Fruit fly (Drosophila melanogaster): ENCODE measurements around the gene vkg.

Gene vkg

DNA sequence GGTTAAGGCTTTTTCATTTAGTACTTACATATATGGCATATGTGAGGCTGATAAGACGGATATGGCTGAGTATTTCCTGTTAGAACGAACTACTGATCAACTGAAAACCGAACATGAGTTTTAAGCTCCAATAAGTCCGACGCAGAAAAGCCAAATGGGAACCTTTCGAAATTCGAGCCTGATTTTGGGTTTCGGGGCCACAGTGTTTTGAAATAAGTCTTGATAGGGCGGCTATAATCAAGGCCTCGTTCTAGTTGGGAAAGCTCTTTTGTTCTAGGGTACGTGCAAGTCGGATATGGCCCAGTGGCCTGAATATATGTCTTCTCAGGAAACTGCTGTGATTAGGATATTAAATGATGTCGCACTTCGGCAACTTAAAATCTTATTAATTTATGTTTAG, at the start of gene vkg:
Gene vkg (minus strand): TSS at position 101 of the 400 bp plus-strand sequence.
- TF ChIP-seq CG6163 (GFP tag; IDR thresholded peaks at IDR 0.05) (no peak), topi (GFP tag; optimal IDR thresholded peaks at IDR 0.05) (no peak), acj6 (GFP tag; optimal IDR thresholded peaks at IDR 0.05) (no peak), OdsH (GFP tag; optimal IDR thresholded peaks at IDR 0.05) (no peak), Sox102F (GFP tag; optimal IDR thresholded peaks at IDR 0.05) (no peak), pdm3 (GFP tag; optimal IDR thresholded peaks at IDR 0.05) (no peak), lz (GFP tag; optimal IDR thresholded peaks at IDR 0.05) (no peak), CG11294 (GFP tag; IDR thresholded peaks at IDR 0.05) (no peak), Sox15 (GFP tag; optimal IDR thresholded peaks at IDR 0.05) (no peak), Hr4 (GFP tag; optimal IDR thresholded peaks at IDR 0.05) (no peak), fd85E (GFP tag; optimal IDR thresholded peaks at IDR 0.05) (no peak), CG34406 (GFP tag; optimal IDR thresholded peaks at IDR 0.05) (no peak), Eip78C (GFP tag) (no peak), Smox (GFP tag; optimal IDR thresholded peaks at IDR 0.05) (no peak)

- TF ChIP-seq Smox (GFP tag; optimal IDR thresholded peaks at IDR 0.05), result no peak
- TF ChIP-seq Eip78C (GFP tag), result peak; percentile 26
These were observed 44.4 kb upstream of the vkg start for dm6 chr2L:5072357-5072756.

DNA sequence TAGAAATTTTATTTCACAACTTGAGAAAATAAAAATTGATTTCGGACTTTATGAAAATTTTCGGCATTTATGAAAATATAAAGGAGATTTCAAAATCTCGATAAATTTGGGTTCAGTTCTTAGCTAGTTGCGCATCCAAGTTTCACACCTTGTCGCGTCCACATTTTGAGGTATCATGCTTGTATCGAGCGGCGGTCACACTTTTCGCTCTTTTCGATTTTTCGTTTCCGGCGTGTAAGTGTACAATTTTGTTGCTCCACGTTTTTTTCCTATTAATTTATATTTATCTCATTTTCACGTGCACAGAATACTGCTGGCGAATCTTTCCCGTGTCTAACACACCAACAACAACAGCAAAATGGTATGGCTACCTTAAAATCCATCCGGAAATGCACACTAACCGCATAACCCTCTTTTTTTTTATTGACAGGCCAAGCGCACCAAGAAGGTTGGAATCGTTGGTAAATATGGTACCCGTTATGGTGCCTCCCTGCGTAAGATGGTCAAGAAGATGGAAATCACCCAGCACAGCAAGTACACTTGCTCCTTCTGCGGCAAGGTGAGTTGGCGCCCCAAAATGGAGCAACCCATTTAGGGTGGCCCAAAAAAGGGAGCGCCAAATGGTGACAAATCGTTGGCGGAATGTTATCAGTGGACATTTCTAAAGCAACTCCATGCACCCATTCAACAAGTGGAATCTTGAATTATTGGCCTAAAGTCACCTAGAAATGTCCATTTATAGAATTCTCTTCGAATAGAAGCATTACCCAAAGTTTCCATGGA, 43.0 kb upstream of the vkg start, which contains the start of gene RpL37A:
Gene RpL37A (plus strand): TSS at position 161 of the 783 bp plus-strand sequence.
- TF ChIP-seq CG11762 (GFP tag; optimal IDR thresholded peaks at IDR 0.05; ENCODE audit: insufficient read depth) (no peak), pdm3 (GFP tag; optimal IDR thresholded peaks at IDR 0.05) (no peak), Hr4 (GFP tag; optimal IDR thresholded peaks at IDR 0.05) (no peak), CG10669 (GFP tag; optimal IDR thresholded peaks at IDR 0.05) (peak; percentile 99), Eip75B (GFP tag; optimal IDR thresholded peaks at IDR 0.05) (peak; percentile 66), Sox14 (GFP tag; optimal IDR thresholded peaks at IDR 0.05) (peak; percentile 33), CG6792 (GFP tag; optimal IDR thresholded peaks at IDR 0.05) (peak; percentile 49), dsx (GFP tag; optimal IDR thresholded peaks at IDR 0.05; ENCODE audit: poor library complexity, severe bottlenecking) (no peak), CG6854 (GFP tag; optimal IDR thresholded peaks at IDR 0.05) (peak; percentile 94), Lpt (GFP tag; optimal IDR thresholded peaks at IDR 0.05) (no peak), Smox (GFP tag; optimal IDR thresholded peaks at IDR 0.05) (no peak), Sox15 (GFP tag; optimal IDR thresholded peaks at IDR 0.05) (no peak), fd59A (GFP tag; optimal IDR thresholded peaks at IDR 0.05) (peak; percentile 33), ss (GFP tag; optimal IDR thresholded peaks at IDR 0.05) (peak; percentile 59 to 81), CG3919 (GFP tag; optimal IDR thresholded peaks at IDR 0.05) (peak; percentile 84), Sox102F (GFP tag; optimal IDR thresholded peaks at IDR 0.05) (peak; percentile 75), CG6808 (GFP tag; optimal IDR thresholded peaks at IDR 0.05) (peak; percentile 56), Hr38 (GFP tag; optimal IDR thresholded peaks at IDR 0.05) (no peak), salr (GFP tag; optimal IDR thresholded peaks at IDR 0.05) (peak in 1 of 2 experiments; percentile 47), CG6276 (GFP tag; optimal IDR thresholded peaks at IDR 0.05) (no peak), dac (GFP tag; optimal IDR thresholded peaks at IDR 0.05) (no peak), CG3032 (tag; optimal IDR thresholded peaks at IDR 0.05) (peak; percentile 62), Hr39 (GFP tag; optimal IDR thresholded peaks at IDR 0.05) (peak; percentile 60), Gug (GFP tag; IDR thresholded peaks at IDR 0.05) (no peak), fd85E (GFP tag; optimal IDR thresholded peaks at IDR 0.05) (peak; percentile 75), CG34406 (GFP tag; optimal IDR thresholded peaks at IDR 0.05) (peak; percentile 68), CG8119 (GFP tag; IDR thresholded peaks at IDR 0.05) (peak; percentile 16; the same call in 1 of the 3 replicates), CG32006 (GFP tag; optimal IDR thresholded peaks at IDR 0.05) (no peak), CG8319 (GFP tag; optimal IDR thresholded peaks at IDR 0.05) (peak; percentile 42), svp (GFP tag) (no peak), cyc (GFP tag; optimal IDR thresholded peaks at IDR 0.05) (peak; percentile 71), Met (GFP tag; optimal IDR thresholded peaks at IDR 0.05) (peak; percentile 68), spab (GFP tag; optimal IDR thresholded peaks at IDR 0.05) (no peak), Eip93F (GFP tag; optimal IDR thresholded peaks at IDR 0.05) (no peak), acj6 (GFP tag; optimal IDR thresholded peaks at IDR 0.05) (peak; percentile 53), CG11902 (GFP tag; optimal IDR thresholded peaks at IDR 0.05) (no peak), CG16779 (tag; optimal IDR thresholded peaks at IDR 0.05) (peak; percentile 69), Ets96B (tag; optimal IDR thresholded peaks at IDR 0.05) (no peak), CG8632 (GFP tag; optimal IDR thresholded peaks at IDR 0.05) (peak; percentile 27), lz (GFP tag; optimal IDR thresholded peaks at IDR 0.05) (peak; percentile 52)

Measured in whole organism, prepupa.